Worm (Caenorhabditis elegans): ENCODE data around the gene M163.9.

DNA sequence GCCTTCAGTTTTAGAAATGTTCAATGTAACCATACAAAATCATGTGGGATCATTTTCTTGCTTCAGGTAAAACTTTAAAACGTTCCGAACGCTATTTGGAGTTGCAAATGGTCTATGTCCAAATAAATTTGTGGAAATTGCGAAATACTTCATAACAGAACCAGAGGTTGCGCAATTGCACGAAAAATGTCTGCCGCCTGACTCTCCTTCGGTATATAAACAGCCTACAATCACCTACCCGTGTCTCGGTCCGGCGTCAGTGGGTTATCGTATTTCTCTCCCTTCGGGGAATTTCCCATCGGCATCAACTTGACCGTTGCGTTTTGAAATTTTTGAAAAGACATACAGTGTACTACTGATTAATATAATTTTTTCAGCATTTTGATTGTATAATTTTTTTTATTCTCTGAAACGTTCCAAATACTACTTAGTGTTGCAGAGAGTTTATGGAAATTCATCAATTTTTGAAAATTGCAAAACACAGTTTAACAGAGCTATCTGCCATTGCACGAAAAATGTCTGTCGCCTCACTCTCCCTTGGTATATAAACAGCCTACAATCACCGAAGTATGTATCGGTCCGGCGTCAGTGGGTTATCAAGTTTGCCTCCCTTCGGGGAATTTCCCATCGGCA lies 7.4 kb downstream of the M163.9 start:
- TF ChIP-seq ztf-11 (tag; optimal IDR thresholded peaks at IDR 0.05) (no peak), lsy-2 (tag; optimal IDR thresholded peaks at IDR 0.05) (peak in 1 of 2 experiments; percentile 31), ceh-16 (tag; optimal IDR thresholded peaks at IDR 0.05) (no peak), nhr-23 (tag; optimal IDR thresholded peaks at IDR 0.05) (no peak), zag-1 (tag; optimal IDR thresholded peaks at IDR 0.05) (no peak)
